Fruit fly (Drosophila melanogaster): ENCODE results near the gene Syx17.

Syx17 gene

DNA sequence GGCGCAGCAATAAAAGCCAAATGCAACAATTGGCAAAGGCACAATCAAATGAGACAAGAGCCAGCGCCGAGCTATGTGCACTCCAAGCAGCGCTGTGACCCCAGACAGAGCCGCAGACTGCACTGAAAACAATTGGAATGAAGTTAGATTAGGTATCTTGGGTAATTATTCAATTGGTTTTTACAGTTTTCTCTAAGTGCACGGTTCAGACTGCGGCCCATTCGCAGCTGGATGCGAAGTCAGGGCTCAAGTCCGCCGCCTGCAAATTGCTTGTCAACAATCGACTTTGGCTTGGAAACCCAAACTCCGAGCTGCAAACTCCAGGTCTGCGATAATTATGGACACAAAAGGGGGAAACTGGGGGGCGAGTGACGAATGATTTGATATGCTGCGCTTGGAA is 9.6 kb upstream of the Syx17 start:
- no peak for TF ChIP-seq CG13204 (GFP tag; optimal IDR thresholded peaks at IDR 0.05)
- TF ChIP-seq CG34367 (tag; optimal IDR thresholded peaks at IDR 0.05) = no peak
- no peak for TF ChIP-seq CG17806 (tag; optimal IDR thresholded peaks at IDR 0.05)
- TF ChIP-seq CG9948 (tag; optimal IDR thresholded peaks at IDR 0.05) = no peak
- TF ChIP-seq Ets98B (GFP tag; IDR thresholded peaks at IDR 0.05) = peak; percentile 50
- no peak for TF ChIP-seq rn (GFP tag; IDR thresholded peaks at IDR 0.05)
- TF ChIP-seq CG15710 (tag; optimal IDR thresholded peaks at IDR 0.05) = no peak
- TF ChIP-seq CG10348 (GFP tag; IDR thresholded peaks at IDR 0.05) = no peak
- peak; percentile 4 for TF ChIP-seq CG8301 (tag; optimal IDR thresholded peaks at IDR 0.05)
- TF ChIP-seq fd96Ca (GFP tag; IDR thresholded peaks at IDR 0.05) = peak; percentile 66; the same call in 2 of the 3 replicates
- TF ChIP-seq gl (tag; optimal IDR thresholded peaks at IDR 0.05) = no peak
- no peak for TF ChIP-seq CG8159 (tag; optimal IDR thresholded peaks at IDR 0.05)
- TF ChIP-seq EcR (GFP tag; optimal IDR thresholded peaks at IDR 0.05) = no peak
- no peak for TF ChIP-seq CG32121 (GFP tag; IDR thresholded peaks at IDR 0.05)
- TF ChIP-seq D1 (tag; optimal IDR thresholded peaks at IDR 0.05) = no peak
- TF ChIP-seq CG14655 (GFP tag; optimal IDR thresholded peaks at IDR 0.05) = peak; percentile 35
- TF ChIP-seq CG12605 (GFP tag; IDR thresholded peaks at IDR 0.05) = no peak
- TF ChIP-seq Pif1B (GFP tag; optimal IDR thresholded peaks at IDR 0.05) = no peak
- no peak for TF ChIP-seq Snoo (tag; optimal IDR thresholded peaks at IDR 0.05)
- TF ChIP-seq CG4496 (GFP tag; IDR thresholded peaks at IDR 0.05) = 0 out of 3 replicates have a peak, but pooled peaks have one; percentile 45
- no peak for TF ChIP-seq Pif1A (GFP tag; optimal IDR thresholded peaks at IDR 0.05)

DNA sequence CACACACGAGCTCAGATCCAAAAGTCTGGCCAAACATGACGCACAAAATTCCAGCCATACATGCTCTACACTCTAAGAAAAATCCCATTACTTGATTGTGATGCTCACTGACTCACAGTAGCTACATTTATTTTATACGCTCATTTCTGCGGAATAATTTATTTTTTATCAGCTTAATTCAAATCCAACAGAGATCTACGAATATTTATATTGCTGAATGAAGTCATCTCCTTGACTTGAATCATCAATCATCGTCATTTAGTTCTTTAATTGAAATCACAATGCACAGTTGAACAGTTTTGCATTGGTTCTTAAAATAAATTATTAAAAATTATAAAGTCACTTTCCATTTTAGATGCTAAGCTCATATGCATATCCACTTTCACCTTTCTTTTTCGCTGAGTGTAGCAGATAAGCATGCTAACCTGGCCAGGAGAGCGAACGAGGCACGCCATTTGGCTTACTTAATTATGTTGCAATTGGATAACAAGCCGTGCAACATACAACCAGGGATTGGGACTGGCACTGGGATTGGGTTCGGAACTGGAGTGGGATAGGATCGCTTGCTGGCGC is 7.7 kb upstream of the Syx17 start:
- TF ChIP-seq CG14655 (GFP tag; optimal IDR thresholded peaks at IDR 0.05) = peak; percentile 65
- TF ChIP-seq CG32121 (GFP tag; IDR thresholded peaks at IDR 0.05) = no peak
- TF ChIP-seq Pif1A (GFP tag; optimal IDR thresholded peaks at IDR 0.05) = peak; percentile 54
- TF ChIP-seq Ets98B (GFP tag; IDR thresholded peaks at IDR 0.05) = no peak
- no peak for TF ChIP-seq CG13204 (GFP tag; optimal IDR thresholded peaks at IDR 0.05)
- TF ChIP-seq Snoo (tag; optimal IDR thresholded peaks at IDR 0.05) = peak; percentile 5
- TF ChIP-seq D1 (tag; optimal IDR thresholded peaks at IDR 0.05) = no peak
- no peak for TF ChIP-seq EcR (GFP tag; optimal IDR thresholded peaks at IDR 0.05)
- TF ChIP-seq gl (tag; optimal IDR thresholded peaks at IDR 0.05) = no peak
- peak; percentile 30 for TF ChIP-seq CG15710 (tag; optimal IDR thresholded peaks at IDR 0.05)
- TF ChIP-seq CG4496 (GFP tag; IDR thresholded peaks at IDR 0.05) = no peak
- TF ChIP-seq CG17806 (tag; optimal IDR thresholded peaks at IDR 0.05) = no peak
- no peak for TF ChIP-seq Pif1B (GFP tag; optimal IDR thresholded peaks at IDR 0.05)
- no peak for TF ChIP-seq CG10348 (GFP tag; IDR thresholded peaks at IDR 0.05)
- TF ChIP-seq CG12605 (GFP tag; IDR thresholded peaks at IDR 0.05) = no peak
- TF ChIP-seq CG8159 (tag; optimal IDR thresholded peaks at IDR 0.05) = peak; percentile 29
- peak; percentile 30 for TF ChIP-seq CG9948 (tag; optimal IDR thresholded peaks at IDR 0.05)
- peak; percentile 36 for TF ChIP-seq CG8301 (tag; optimal IDR thresholded peaks at IDR 0.05)
- TF ChIP-seq CG34367 (tag; optimal IDR thresholded peaks at IDR 0.05) = no peak
- no peak for TF ChIP-seq rn (GFP tag; IDR thresholded peaks at IDR 0.05)
- no peak for TF ChIP-seq fd96Ca (GFP tag; IDR thresholded peaks at IDR 0.05)

DNA sequence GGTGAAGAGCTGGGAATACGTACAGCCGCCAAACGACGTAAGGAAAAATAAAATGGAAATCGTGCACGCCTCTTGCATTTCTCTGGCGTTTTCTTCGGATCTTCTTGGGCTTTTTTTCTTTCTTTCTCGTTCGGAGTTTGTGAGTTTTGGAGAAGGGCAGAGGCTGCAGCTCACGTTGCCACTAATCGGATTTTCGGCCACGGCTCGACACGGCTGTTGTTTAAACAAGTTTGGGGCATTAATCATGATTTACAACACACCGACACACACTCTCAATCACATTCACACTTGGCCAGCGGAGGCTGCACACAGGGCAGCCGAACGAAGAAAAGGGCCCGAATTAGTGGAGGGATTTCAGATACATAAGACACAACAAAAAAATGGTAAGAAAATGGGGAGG is 6.9 kb upstream of the Syx17 start:
- TF ChIP-seq CG14655 (GFP tag; optimal IDR thresholded peaks at IDR 0.05) (no peak), CG32121 (GFP tag; IDR thresholded peaks at IDR 0.05) (no peak), CG8159 (tag; optimal IDR thresholded peaks at IDR 0.05) (no peak), D1 (tag; optimal IDR thresholded peaks at IDR 0.05) (no peak), Snoo (tag; optimal IDR thresholded peaks at IDR 0.05) (no peak), Pif1A (GFP tag; optimal IDR thresholded peaks at IDR 0.05) (no peak), CG8301 (tag; optimal IDR thresholded peaks at IDR 0.05) (no peak), CG17806 (tag; optimal IDR thresholded peaks at IDR 0.05) (no peak), CG12605 (GFP tag; IDR thresholded peaks at IDR 0.05) (no peak), gl (tag; optimal IDR thresholded peaks at IDR 0.05) (no peak), CG34367 (tag; optimal IDR thresholded peaks at IDR 0.05) (no peak), rn (GFP tag; IDR thresholded peaks at IDR 0.05) (no peak), EcR (GFP tag; optimal IDR thresholded peaks at IDR 0.05) (no peak), CG4496 (GFP tag; IDR thresholded peaks at IDR 0.05) (no peak), fd96Ca (GFP tag; IDR thresholded peaks at IDR 0.05) (no peak), CG9948 (tag; optimal IDR thresholded peaks at IDR 0.05) (no peak), Ets98B (GFP tag; IDR thresholded peaks at IDR 0.05) (no peak), CG10348 (GFP tag; IDR thresholded peaks at IDR 0.05) (no peak)

DNA sequence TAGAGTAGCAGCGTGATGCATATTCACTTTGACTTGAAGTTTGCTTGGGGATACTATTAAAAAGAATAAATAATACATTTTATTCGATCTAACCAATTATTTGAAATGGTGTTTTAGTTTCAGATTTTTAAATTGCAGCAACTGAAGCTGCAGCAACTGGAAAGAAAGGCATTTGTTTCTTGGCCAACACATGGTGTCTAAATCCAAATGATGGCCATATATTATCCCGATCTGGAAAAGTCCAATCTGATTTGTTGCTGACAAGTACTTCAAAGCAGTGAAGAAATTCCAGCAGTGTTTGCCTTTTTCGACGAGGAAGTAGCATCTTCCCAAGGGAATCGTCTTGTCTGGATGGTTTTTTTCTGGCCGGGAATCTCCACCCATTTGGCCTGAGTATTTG is 6.2 kb upstream of the Syx17 start:
- TF ChIP-seq CG8301 (tag; optimal IDR thresholded peaks at IDR 0.05) = peak; percentile 43
- no peak for TF ChIP-seq CG10348 (GFP tag; IDR thresholded peaks at IDR 0.05)
- no peak for TF ChIP-seq Pif1B (GFP tag; optimal IDR thresholded peaks at IDR 0.05)
- peak; percentile 67 for TF ChIP-seq CG14655 (GFP tag; optimal IDR thresholded peaks at IDR 0.05)

DNA sequence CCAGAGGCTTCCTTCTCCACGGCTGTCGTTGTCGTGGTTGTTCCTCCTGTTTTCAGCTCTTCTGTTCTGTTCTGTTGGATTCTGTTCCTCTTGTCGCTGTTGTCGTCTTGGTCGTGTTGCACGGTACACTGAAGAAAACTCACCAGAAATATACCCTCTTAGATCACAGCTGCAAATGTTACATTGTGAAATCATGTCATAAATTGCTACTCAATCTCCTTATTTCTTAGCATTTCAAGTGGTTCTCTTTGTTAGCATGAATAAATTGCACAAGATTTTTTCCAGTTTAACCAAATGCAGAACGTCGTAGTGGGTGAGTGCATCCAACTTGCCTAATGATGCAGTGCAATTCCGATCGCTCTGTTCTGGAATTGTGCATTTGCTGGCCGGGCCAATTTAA is 5.4 kb upstream of the Syx17 start:
- TF ChIP-seq CG15710 (tag; optimal IDR thresholded peaks at IDR 0.05) (no peak), CG10348 (GFP tag; IDR thresholded peaks at IDR 0.05) (no peak), CG14655 (GFP tag; optimal IDR thresholded peaks at IDR 0.05) (peak; percentile 80), CG4496 (GFP tag; IDR thresholded peaks at IDR 0.05) (peak; percentile 60; the same call in 2 of the 3 replicates), EcR (GFP tag; optimal IDR thresholded peaks at IDR 0.05) (no peak), Pif1B (GFP tag; optimal IDR thresholded peaks at IDR 0.05) (peak; percentile 15), CG12605 (GFP tag; IDR thresholded peaks at IDR 0.05) (peak; percentile 36; the same call in 1 of the 2 replicates), Pif1A (GFP tag; optimal IDR thresholded peaks at IDR 0.05) (peak; percentile 36), CG8159 (tag; optimal IDR thresholded peaks at IDR 0.05) (no peak), CG17806 (tag; optimal IDR thresholded peaks at IDR 0.05) (peak; percentile 15), Ets98B (GFP tag; IDR thresholded peaks at IDR 0.05) (peak; percentile 63), gl (tag; optimal IDR thresholded peaks at IDR 0.05) (no peak), CG8301 (tag; optimal IDR thresholded peaks at IDR 0.05) (peak; percentile 77), fd96Ca (GFP tag; IDR thresholded peaks at IDR 0.05) (peak; percentile 60; the same call in 2 of the 3 replicates), D1 (tag; optimal IDR thresholded peaks at IDR 0.05) (no peak), rn (GFP tag; IDR thresholded peaks at IDR 0.05) (0 out of 2 replicates have a peak, but pooled peaks have one; percentile 27), Snoo (tag; optimal IDR thresholded peaks at IDR 0.05) (no peak), CG34367 (tag; optimal IDR thresholded peaks at IDR 0.05) (no peak), CG9948 (tag; optimal IDR thresholded peaks at IDR 0.05) (peak; percentile 22), CG13204 (GFP tag; optimal IDR thresholded peaks at IDR 0.05) (no peak), CG32121 (GFP tag; IDR thresholded peaks at IDR 0.05) (no peak)

All from whole organism, pupa.